Fruit fly (Drosophila melanogaster) whole organism, embryonic: ENCODE data around the gene cnir.

Source experiments
- Atf-2 ChIP-seq: fragments of 200-800 bp; sonication (Bioruptor generic); optimal IDR thresholded peaks from 2 replicates; lab custom pipeline; 2016; ENCODE audit warnings: missing biosample characterization, missing genetic modification characterization
- BEAF-32 ChIP-seq: fragments of 200-800 bp; sonication (Bioruptor generic); optimal IDR thresholded peaks from 3 replicates; lab custom pipeline; 2017; ENCODE audit warnings: missing biosample characterization, missing genetic modification characterization, mild to moderate bottlenecking, moderate library complexity, missing genetic modification reagents
- Bgb ChIP-seq: fragments of 200-800 bp; sonication (Bioruptor generic); IDR thresholded peaks from 2 replicates; pipeline ENCODE4 v1.3.6; 2022; ENCODE audit warnings: missing biosample characterization, missing genetic modification characterization; ENCODE audit not compliant: partially characterized antibody
- BtbVII ChIP-seq: fragments of 200-800 bp; sonication (Bioruptor generic); optimal IDR thresholded peaks from 3 replicates; lab custom pipeline; 2017; ENCODE audit warnings: missing biosample characterization, mild to moderate bottlenecking, missing genetic modification characterization
- Bteb2 ChIP-seq: fragments of 200-800 bp; sonication (Bioruptor generic); optimal IDR thresholded peaks from 2 replicates; lab custom pipeline; 2016; ENCODE audit warnings: missing biosample characterization, missing genetic modification characterization
- CG10267 ChIP-seq: fragments of 200-800 bp; sonication (Bioruptor generic); optimal IDR thresholded peaks from 2 replicates; lab custom pipeline; 2018; ENCODE audit warnings: missing biosample characterization, mild to moderate bottlenecking, missing genetic modification characterization, moderate library complexity
- CG10979 ChIP-seq: fragments of 200-800 bp; sonication (Bioruptor generic); optimal IDR thresholded peaks from 2 replicates; lab custom pipeline; 2018; ENCODE audit warnings: missing biosample characterization, mild to moderate bottlenecking, missing genetic modification characterization, moderate library complexity
- CG11093 ChIP-seq: fragments of 200-800 bp; sonication (Bioruptor generic); IDR thresholded peaks from 3 replicates; pipeline ENCODE4 v1.3.6; 2022; ENCODE audit warnings: missing biosample characterization, missing genetic modification characterization
- CG11504 ChIP-seq: fragments of 200-800 bp; sonication (Bioruptor generic); optimal IDR thresholded peaks from 3 replicates; lab custom pipeline; 2019; ENCODE audit warnings: missing biosample characterization, mild to moderate bottlenecking, missing genetic modification characterization, moderate library complexity
- CG13624 ChIP-seq: fragments of 200-800 bp; sonication (Bioruptor generic); optimal IDR thresholded peaks from 2 replicates; lab custom pipeline; 2016; ENCODE audit warnings: missing biosample characterization, missing genetic modification characterization
- CG13775 ChIP-seq: fragments of 200-800 bp; sonication (Bioruptor generic); optimal IDR thresholded peaks from 3 replicates; lab custom pipeline; 2017; ENCODE audit warnings: missing biosample characterization, mild to moderate bottlenecking, missing genetic modification characterization
- CG17802 ChIP-seq: fragments of 200-800 bp; sonication (Bioruptor generic); optimal IDR thresholded peaks from 2 replicates; lab custom pipeline; 2018; ENCODE audit warnings: missing biosample characterization, mild to moderate bottlenecking, missing genetic modification characterization, moderate library complexity
- CG1832 ChIP-seq: fragments of 200-800 bp; sonication (Bioruptor generic); optimal IDR thresholded peaks from 2 replicates; lab custom pipeline; 2017; ENCODE audit warnings: missing biosample characterization, mild to moderate bottlenecking, missing genetic modification characterization, inconsistent platforms
- CG18476 ChIP-seq: fragments of 200-800 bp; sonication (Bioruptor generic); optimal IDR thresholded peaks from 2 replicates; lab custom pipeline; 2016; ENCODE audit warnings: missing biosample characterization, mild to moderate bottlenecking, missing genetic modification characterization
- CG2712 ChIP-seq: fragments of 200-800 bp; optimal IDR thresholded peaks from 3 replicates; lab custom pipeline; 2019; ENCODE audit warnings: missing biosample characterization, mild to moderate bottlenecking, missing genetic modification characterization, moderate library complexity
- CG7839 ChIP-seq: fragments of 200-800 bp; sonication (Bioruptor generic); optimal IDR thresholded peaks from 3 replicates; lab custom pipeline; 2018; ENCODE audit warnings: missing biosample characterization, mild to moderate bottlenecking, missing genetic modification characterization, moderate library complexity
- CG7987 ChIP-seq: fragments of 200-800 bp; sonication (Bioruptor generic); optimal IDR thresholded peaks from 2 replicates; lab custom pipeline; 2018; ENCODE audit warnings: missing biosample characterization, mild to moderate bottlenecking, missing genetic modification characterization, moderate library complexity
- CG9932 ChIP-seq: fragments of 200-800 bp; sonication (Bioruptor generic); IDR thresholded peaks from 2 replicates; pipeline ENCODE4 v1.3.6; 2022; ENCODE audit warnings: missing biosample characterization, missing genetic modification characterization
- D19B ChIP-seq: fragments of 200-800 bp; sonication (Bioruptor generic); optimal IDR thresholded peaks from 2 replicates; lab custom pipeline; 2017; ENCODE audit warnings: missing biosample characterization, mild to moderate bottlenecking, missing genetic modification characterization
- Dip3 ChIP-seq: fragments of 200-800 bp; sonication (Bioruptor generic); optimal IDR thresholded peaks from 3 replicates; lab custom pipeline; 2016; ENCODE audit warnings: missing biosample characterization, missing genetic modification characterization
- Doc2 ChIP-seq: fragments of 200-800 bp; sonication (Bioruptor generic); IDR thresholded peaks from 2 replicates; pipeline ENCODE4 v1.3.6; 2022; ENCODE audit warnings: missing biosample characterization, missing genetic modification characterization
- Dref ChIP-seq: fragments of 200-800 bp; sonication (Bioruptor generic); IDR thresholded peaks from 2 replicates; pipeline ENCODE4 v1.3.6; 2022; ENCODE audit warnings: missing biosample characterization, missing genetic modification characterization
- H15 ChIP-seq: fragments of 200-800 bp; sonication (Bioruptor generic); IDR thresholded peaks from 3 replicates; pipeline ENCODE4 v1.3.6; 2022; ENCODE audit warnings: missing biosample characterization, missing genetic modification characterization
- Meics ChIP-seq: fragments of 200-800 bp; sonication (Bioruptor generic); optimal IDR thresholded peaks from 2 replicates; lab custom pipeline; 2017; ENCODE audit warnings: missing biosample characterization, mild to moderate bottlenecking, missing genetic modification characterization
- Mrtf ChIP-seq: fragments of 200-800 bp; sonication (Bioruptor generic); IDR thresholded peaks from 3 replicates; pipeline ENCODE4 v1.3.6; 2022; ENCODE audit warnings: missing biosample characterization, missing genetic modification characterization
- Nf-YC ChIP-seq: fragments of 200-800 bp; optimal IDR thresholded peaks from 3 replicates; lab custom pipeline; 2019; ENCODE audit warnings: missing biosample characterization, mild to moderate bottlenecking, missing genetic modification characterization, moderate library complexity
- Rx ChIP-seq: fragments of 200-800 bp; sonication (Bioruptor generic); IDR thresholded peaks from 2 replicates; pipeline ENCODE4 v1.3.6; 2022; ENCODE audit warnings: missing biosample characterization, missing genetic modification characterization
- Sry-δ ChIP-seq: fragments of 200-800 bp; sonication (Bioruptor generic); optimal IDR thresholded peaks from 2 replicates; lab custom pipeline; 2016; ENCODE audit warnings: missing biosample characterization, missing genetic modification characterization
- ara ChIP-seq: fragments of 200-800 bp; sonication (Bioruptor generic); IDR thresholded peaks from 2 replicates; pipeline ENCODE4 v1.3.6; 2022; ENCODE audit warnings: missing biosample characterization, missing genetic modification characterization
- cas ChIP-seq: fragments of 200-800 bp; sonication (Bioruptor generic); IDR thresholded peaks from 2 replicates; pipeline ENCODE4 v1.3.6; 2022; ENCODE audit warnings: missing biosample characterization, missing genetic modification characterization
- dmrt11E ChIP-seq: fragments of 200-800 bp; sonication (Bioruptor generic); optimal IDR thresholded peaks from 3 replicates; lab custom pipeline; 2018; ENCODE audit warnings: missing biosample characterization, mild to moderate bottlenecking, missing genetic modification characterization, moderate library complexity
- ewg ChIP-seq: fragments of 200-800 bp; sonication (Bioruptor generic); optimal IDR thresholded peaks from 3 replicates; lab custom pipeline; 2017; ENCODE audit warnings: mild to moderate bottlenecking, missing biosample characterization, missing genetic modification reagents, missing genetic modification characterization
- exex ChIP-seq: fragments of 200-800 bp; sonication (Bioruptor generic); optimal IDR thresholded peaks from 4 replicates; lab custom pipeline; 2018; ENCODE audit warnings: missing biosample characterization, mild to moderate bottlenecking, missing genetic modification characterization, moderate library complexity
- gem ChIP-seq: fragments of 200-800 bp; sonication (Bioruptor generic); optimal IDR thresholded peaks from 2 replicates; lab custom pipeline; 2019; ENCODE audit warnings: missing biosample characterization, mild to moderate bottlenecking, missing genetic modification characterization, moderate library complexity
- grau ChIP-seq: fragments of 200-800 bp; optimal IDR thresholded peaks from 3 replicates; lab custom pipeline; 2019; ENCODE audit warnings: missing biosample characterization, mild to moderate bottlenecking, missing genetic modification characterization, moderate library complexity
- jumu ChIP-seq: fragments of 200-800 bp; sonication (Bioruptor generic); optimal IDR thresholded peaks from 3 replicates; lab custom pipeline; 2016; ENCODE audit warnings: missing biosample characterization, missing genetic modification characterization
- kay ChIP-seq: fragments of 200-800 bp; sonication (Bioruptor generic); optimal IDR thresholded peaks from 2 replicates; lab custom pipeline; 2016; ENCODE audit warnings: missing biosample characterization, missing genetic modification characterization
- lmd ChIP-seq: fragments of 200-800 bp; sonication (Bioruptor generic); IDR thresholded peaks from 2 replicates; pipeline ENCODE4 v1.3.6; 2022; ENCODE audit warnings: missing biosample characterization, missing genetic modification characterization
- nom ChIP-seq: fragments of 200-800 bp; sonication (Bioruptor generic); optimal IDR thresholded peaks from 2 replicates; lab custom pipeline; 2017; ENCODE audit warnings: missing biosample characterization, missing genetic modification characterization, mild to moderate bottlenecking, moderate library complexity, missing genetic modification reagents
- pan ChIP-seq, 4 experiments: fragments of >200 bp in 3 of 4; fragments of 200-800 bp in 1 of 4; sonication (Bioruptor generic) in 1 of 4; optimal IDR thresholded peaks in 3 of 4; IDR thresholded peaks in 1 of 4; 2 replicates each; pipeline versions ENCODE4 v1.3.6 to Lab custom; 2017 to 2022; ENCODE audit warnings: missing biosample characterization in 2 of 4, missing genetic modification characterization in 2 of 4, mixed read lengths in 1 of 4
- pros ChIP-seq: fragments of 200-800 bp; sonication (Bioruptor generic); optimal IDR thresholded peaks from 3 replicates; lab custom pipeline; 2019; ENCODE audit warnings: missing biosample characterization, mild to moderate bottlenecking, missing genetic modification characterization, moderate library complexity
- scrt ChIP-seq: fragments of 200-800 bp; sonication (Bioruptor generic); optimal IDR thresholded peaks from 2 replicates; lab custom pipeline; 2018; ENCODE audit warnings: missing biosample characterization, mild to moderate bottlenecking, missing genetic modification characterization, moderate library complexity
- shn ChIP-seq: fragments of 200-800 bp; sonication (Bioruptor generic); optimal IDR thresholded peaks from 3 replicates; lab custom pipeline; 2016; ENCODE audit warnings: missing biosample characterization, missing genetic modification characterization
- sug ChIP-seq: fragments of 200-800 bp; optimal IDR thresholded peaks from 2 replicates; lab custom pipeline; 2019; ENCODE audit warnings: missing biosample characterization, mild to moderate bottlenecking, missing genetic modification characterization, moderate library complexity
- tio ChIP-seq: fragments of 200-800 bp; sonication (Bioruptor generic); optimal IDR thresholded peaks from 2 replicates; lab custom pipeline; 2017; ENCODE audit warnings: missing biosample characterization, missing genetic modification characterization, inconsistent platforms
- unc-4 ChIP-seq: fragments of 200-800 bp; sonication (Bioruptor generic); IDR thresholded peaks from 2 replicates; pipeline ENCODE4 v1.3.6; 2022; ENCODE audit warnings: missing biosample characterization, missing genetic modification characterization; ENCODE audit not compliant: partially characterized antibody
- unpg ChIP-seq: fragments of 200-800 bp; sonication (Bioruptor generic); optimal IDR thresholded peaks from 3 replicates; lab custom pipeline; 2018; ENCODE audit warnings: missing biosample characterization, mild to moderate bottlenecking, missing genetic modification characterization, moderate library complexity

Gene cnir

dm6 chr2L:3055710-3056447 is 16.3 kb upstream of the cnir start (continued):
- TF ChIP-seq CG11504 (tag; lab: Kevin White, UChicago) (peak; percentile 67), ewg (GFP tag; lab: Kevin White, UChicago) (no peak), Dref (GFP tag; lab: Robert Waterston, UW) (peak; percentile 53), nom (no peak), Dip3 (GFP tag; lab: Kevin White, UChicago) (peak; percentile 37), gem (peak; percentile 18), unpg (GFP tag; lab: Kevin White, UChicago) (peak; percentile 6), shn (peak; percentile 40), BtbVII (GFP tag; lab: Kevin White, UChicago) (peak; percentile 14), scrt (GFP tag; lab: Kevin White, UChicago) (peak; percentile 6), CG7987 (GFP tag; lab: Kevin White, UChicago) (peak; percentile 91), Bgb (peak; percentile 48; the same call in 1 of the 2 replicates), CG7839 (tag; lab: Kevin White, UChicago) (peak; percentile 56), Atf-2 (peak; percentile 33), CG18476 (GFP tag; lab: Kevin White, UChicago) (peak; percentile 57), CG10979 (tag; lab: Kevin White, UChicago) (peak; percentile 28), kay (GFP tag; lab: Kevin White, UChicago) (peak; percentile 49), cas (no peak), CG9932 (GFP tag; lab: Robert Waterston, UW) (peak; percentile 55; the same call in 1 of the 2 replicates), BEAF-32 (GFP tag; lab: Kevin White, UChicago) (peak; percentile 50), unc-4 (peak; percentile 51), Doc2 (GFP tag; lab: Robert Waterston, UW) (no peak), D19B (GFP tag; lab: Kevin White, UChicago) (peak; percentile 56), exex (tag; lab: Kevin White, UChicago) (peak; percentile 96), Mrtf (GFP tag; lab: Robert Waterston, UW) (peak; percentile 41; the same call in 2 of the 3 replicates), tio (peak; percentile 55), H15 (0 out of 3 replicates have a peak, but pooled peaks have one; percentile 12), dmrt11E (tag; lab: Kevin White, UChicago) (peak; percentile 10), CG13624 (GFP tag; lab: Kevin White, UChicago) (peak; percentile 59), lmd (GFP tag; lab: Robert Waterston, UW) (peak; percentile 23; the same call in 1 of the 2 replicates), pan (optimal IDR thresholded peaks at IDR 0.05; lab: Kevin White, UChicago) (no peak), pan (GFP tag; optimal IDR thresholded peaks at IDR 0.05 in 1 of 2, IDR thresholded peaks at IDR 0.05 in 1 of 2) (peak in 1 of 2 experiments; percentile 57), ara (GFP tag; lab: Robert Waterston, UW) (0 out of 2 replicates have a peak, but pooled peaks have one; percentile 25), sug (peak; percentile 64), grau (peak; percentile 53), Sry-δ (GFP tag; lab: Kevin White, UChicago) (peak; percentile 34), CG13775 (peak; percentile 2), CG1832 (GFP tag; lab: Kevin White, UChicago) (no peak), jumu (GFP tag; lab: Kevin White, UChicago) (peak; percentile 31), Nf-YC (tag; lab: Kevin White, UChicago) (no peak), CG11093 (0 out of 3 replicates have a peak, but pooled peaks have one; percentile 9), Meics (GFP tag; lab: Kevin White, UChicago) (peak; percentile 72), Bteb2 (GFP tag; lab: Kevin White, UChicago) (no peak), pros (GFP tag; lab: Kevin White, UChicago) (no peak), Rx (GFP tag; lab: Robert Waterston, UW) (no peak), CG10267 (peak; percentile 6), CG2712 (tag; lab: Kevin White, UChicago) (peak; percentile 13), CG17802 (tag; lab: Kevin White, UChicago) (no peak)
